Fruit fly (Drosophila melanogaster): ENCODE data around the gene CG4022.

The CG4022 gene

DNA sequence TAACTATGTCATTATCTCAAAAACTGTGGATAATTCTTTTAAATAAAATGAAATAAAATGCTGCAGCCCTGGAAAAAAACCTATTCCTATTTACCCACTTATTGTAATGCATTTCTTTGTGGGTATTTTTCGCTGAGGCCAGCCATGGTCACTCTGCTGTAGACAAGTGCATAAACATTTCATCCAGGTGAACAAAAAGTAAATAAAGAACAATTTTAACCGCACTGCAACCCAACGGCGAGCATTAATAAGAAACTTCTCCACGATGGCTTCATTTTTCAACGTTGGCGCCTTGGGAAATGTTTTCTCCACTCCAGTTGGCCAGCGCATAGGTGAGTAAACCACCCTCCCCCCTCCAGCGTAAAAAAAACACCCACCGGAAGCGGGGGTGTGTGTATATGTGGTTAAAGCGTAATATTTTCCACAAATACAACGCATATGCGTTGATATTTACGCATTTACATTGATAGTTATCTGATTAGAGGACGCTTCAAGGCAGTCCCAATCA is 36.2 kb upstream of the CG4022 start, which contains the start of gene CG3529 (continued):
- TF ChIP-seq CG12155 (GFP tag; optimal IDR thresholded peaks at IDR 0.05), result no peak
- TF ChIP-seq MBD-R2 (GFP tag; IDR thresholded peaks at IDR 0.05), result peak; percentile 53; the same call in 1 of the 2 replicates
- peak; percentile 70 for TF ChIP-seq CG12659 (GFP tag; optimal IDR thresholded peaks at IDR 0.05)
- TF ChIP-seq HLH54F (GFP tag; optimal IDR thresholded peaks at IDR 0.05), result peak; percentile 5
- no peak for TF ChIP-seq Kr (GFP tag; optimal IDR thresholded peaks at IDR 0.05)
- TF ChIP-seq ro (GFP tag; IDR thresholded peaks at IDR 0.05), result no peak
- TF ChIP-seq chm (GFP tag; IDR thresholded peaks at IDR 0.05), result peak; percentile 50; the same call in 1 of the 2 replicates
- TF ChIP-seq pros (GFP tag; optimal IDR thresholded peaks at IDR 0.05), result no peak
- TF ChIP-seq CG2678 (tag; optimal IDR thresholded peaks at IDR 0.05), result peak; percentile 23
- TF ChIP-seq slou (GFP tag; optimal IDR thresholded peaks at IDR 0.05), result no peak
- TF ChIP-seq CG31365 (tag; optimal IDR thresholded peaks at IDR 0.05), result no peak
- TF ChIP-seq dmrt99B (tag; optimal IDR thresholded peaks at IDR 0.05), result no peak
- TF ChIP-seq Sry-β (GFP tag; optimal IDR thresholded peaks at IDR 0.05), result no peak
- no peak for TF ChIP-seq CG10543 (GFP tag; optimal IDR thresholded peaks at IDR 0.05)
- peak; percentile 37 for TF ChIP-seq CG17829 (tag; optimal IDR thresholded peaks at IDR 0.05)
- peak; percentile 40 for TF ChIP-seq NfI (GFP tag; optimal IDR thresholded peaks at IDR 0.05)
- peak; percentile 23 for TF ChIP-seq Sry-δ (GFP tag; optimal IDR thresholded peaks at IDR 0.05)
- TF ChIP-seq Atf6 (GFP tag; IDR thresholded peaks at IDR 0.05), result no peak
- no peak for TF ChIP-seq BtbVII (GFP tag; optimal IDR thresholded peaks at IDR 0.05)
- TF ChIP-seq aop (GFP tag; IDR thresholded peaks at IDR 0.05), result no peak
- TF ChIP-seq CG4282 (GFP tag; optimal IDR thresholded peaks at IDR 0.05), result no peak
- TF ChIP-seq tin (GFP tag; optimal IDR thresholded peaks at IDR 0.05), result peak; percentile 3
- TF ChIP-seq Ets65A (GFP tag), result peak; percentile 62
- TF ChIP-seq Hmr (GFP tag; optimal IDR thresholded peaks at IDR 0.05), result peak; percentile 48
- TF ChIP-seq CG1602 (GFP tag; optimal IDR thresholded peaks at IDR 0.05), result peak; percentile 5
- TF ChIP-seq CG30403 (GFP tag; optimal IDR thresholded peaks at IDR 0.05), result peak; percentile 29
- no peak for TF ChIP-seq C15 (GFP tag; IDR thresholded peaks at IDR 0.05)
- TF ChIP-seq jing (GFP tag; optimal IDR thresholded peaks at IDR 0.05), result no peak
- TF ChIP-seq CG32767 (GFP tag; IDR thresholded peaks at IDR 0.05), result peak; percentile 29; the same call in 1 of the 2 replicates
- TF ChIP-seq CG12236 (GFP tag; optimal IDR thresholded peaks at IDR 0.05), result peak; percentile 10
- TF ChIP-seq dati (GFP tag; IDR thresholded peaks at IDR 0.05), result no peak
- TF ChIP-seq peb (GFP tag; IDR thresholded peaks at IDR 0.05), result no peak
- TF ChIP-seq CG6272 (GFP tag; IDR thresholded peaks at IDR 0.05), result no peak
- TF ChIP-seq schlank (tag; optimal IDR thresholded peaks at IDR 0.05), result no peak
- TF ChIP-seq CG7963 (GFP tag; IDR thresholded peaks at IDR 0.05; ENCODE audit: partially characterized antibody), result no peak
- peak; percentile 84 for TF ChIP-seq CG4617 (GFP tag; optimal IDR thresholded peaks at IDR 0.05; ENCODE audit: borderline replicate concordance)
- no peak for TF ChIP-seq sens (GFP tag)
- TF ChIP-seq MESR4 (GFP tag; optimal IDR thresholded peaks at IDR 0.05), result peak; percentile 75
- peak; percentile 43 for TF ChIP-seq CG10267 (tag; optimal IDR thresholded peaks at IDR 0.05)
- TF ChIP-seq pan (optimal IDR thresholded peaks at IDR 0.05), result no peak
- TF ChIP-seq pan (GFP tag; optimal IDR thresholded peaks at IDR 0.05 in 1 of 2, IDR thresholded peaks at IDR 0.05 in 1 of 2), result no peak
- no peak for TF ChIP-seq CG10565 (GFP tag; optimal IDR thresholded peaks at IDR 0.05)
- TF ChIP-seq Six4 (GFP tag; optimal IDR thresholded peaks at IDR 0.05), result no peak
- TF ChIP-seq row (GFP tag; IDR thresholded peaks at IDR 0.05), result peak; percentile 75
- no peak for TF ChIP-seq ap (GFP tag; IDR thresholded peaks at IDR 0.05)
- TF ChIP-seq gcm (GFP tag; optimal IDR thresholded peaks at IDR 0.05), result peak; percentile 3
- TF ChIP-seq Ssrp (tag; optimal IDR thresholded peaks at IDR 0.05), result no peak
- TF ChIP-seq YL-1 (GFP tag; optimal IDR thresholded peaks at IDR 0.05), result peak; percentile 66
- peak; percentile 13 for TF ChIP-seq CG8290 (GFP tag; optimal IDR thresholded peaks at IDR 0.05)
- peak; percentile 39 to 42 for TF ChIP-seq CG8290 (tag; optimal IDR thresholded peaks at IDR 0.05)
- TF ChIP-seq zfh2 (GFP tag; optimal IDR thresholded peaks at IDR 0.05), result no peak
- TF ChIP-seq unc-4 (GFP tag; IDR thresholded peaks at IDR 0.05; ENCODE audit: partially characterized antibody), result no peak

Measured in whole organism, embryonic.